Worm (Caenorhabditis elegans) whole organism, young adult: ENCODE results near the gene C04C3.9.

ENCODE experiments used
- B0336.3 ChIP-seq: fragments of 200-800 bp; sonication (Bioruptor generic); IDR thresholded peaks from 2 replicates; pipeline ENCODE4 v1.3.6; 2022; ENCODE audit warnings: missing genetic modification characterization, missing compliant biosample characterization
- F49E8.2 ChIP-seq: sonication (generic microtip); optimal IDR thresholded peaks from 3 replicates; lab custom pipeline; 2017; ENCODE audit warnings: missing genetic modification characterization, mild to moderate bottlenecking, missing compliant biosample characterization, antibody characterized with exemption, moderate library complexity; ENCODE audit not compliant: insufficient read depth
- athp-1 ChIP-seq: sonication (generic microtip); optimal IDR thresholded peaks from 2 replicates; lab custom pipeline; 2017; ENCODE audit warnings: mild to moderate bottlenecking, missing genetic modification characterization, missing compliant biosample characterization
- cebp-1 ChIP-seq, 2 experiments: fragments of 200-800 bp in 1 of 2; sonication (Bioruptor generic) in 1 of 2; sonication (generic microtip) in 1 of 2; IDR thresholded peaks in 1 of 2; optimal IDR thresholded peaks in 1 of 2; 2 replicates each; pipeline versions ENCODE4 v1.3.6 to Lab custom; 2017 to 2022; ENCODE audit warnings: missing compliant biosample characterization in 2 of 2, missing genetic modification characterization in 2 of 2, mild to moderate bottlenecking in 1 of 2, missing genetic modification reagents in 1 of 2, moderate library complexity in 1 of 2
- ceh-40 ChIP-seq: fragments of 200-800 bp; sonication (Bioruptor generic); IDR thresholded peaks from 2 replicates; pipeline ENCODE4 v1.3.6; 2022; ENCODE audit warnings: missing genetic modification characterization, missing compliant biosample characterization
- lsy-27 ChIP-seq: sonication (generic microtip); optimal IDR thresholded peaks from 2 replicates; lab custom pipeline; 2017; ENCODE audit warnings: missing genetic modification characterization, mild to moderate bottlenecking, missing compliant biosample characterization, antibody characterized with exemption, missing genotype, borderline replicate concordance; ENCODE audit not compliant: insufficient read depth
- mcd-1 ChIP-seq: fragments of 200-800 bp; sonication (Bioruptor generic); IDR thresholded peaks from 2 replicates; pipeline ENCODE4 v1.3.6; 2022; ENCODE audit warnings: missing genetic modification reagents, missing genetic modification characterization, missing compliant biosample characterization
- ztf-26 ChIP-seq: sonication (generic microtip); optimal IDR thresholded peaks from 2 replicates; lab custom pipeline; 2017; ENCODE audit warnings: missing genetic modification characterization, missing compliant biosample characterization

C04C3.9 gene

ce11 chrIV:3382338-3382907 is 45.9 kb downstream of the C04C3.9 start, which contains the start of gene B0546.3 (continued):
- TF ChIP-seq lsy-27 (tag; lab: Kevin White, UChicago) (no peak), ceh-40 (no peak), B0336.3 (0 out of 2 replicates have a peak, but pooled peaks have one; percentile 29), ztf-26 (tag; lab: Kevin White, UChicago) (peak; percentile 63), F49E8.2 (tag; lab: Kevin White, UChicago) (no peak)

DNA sequence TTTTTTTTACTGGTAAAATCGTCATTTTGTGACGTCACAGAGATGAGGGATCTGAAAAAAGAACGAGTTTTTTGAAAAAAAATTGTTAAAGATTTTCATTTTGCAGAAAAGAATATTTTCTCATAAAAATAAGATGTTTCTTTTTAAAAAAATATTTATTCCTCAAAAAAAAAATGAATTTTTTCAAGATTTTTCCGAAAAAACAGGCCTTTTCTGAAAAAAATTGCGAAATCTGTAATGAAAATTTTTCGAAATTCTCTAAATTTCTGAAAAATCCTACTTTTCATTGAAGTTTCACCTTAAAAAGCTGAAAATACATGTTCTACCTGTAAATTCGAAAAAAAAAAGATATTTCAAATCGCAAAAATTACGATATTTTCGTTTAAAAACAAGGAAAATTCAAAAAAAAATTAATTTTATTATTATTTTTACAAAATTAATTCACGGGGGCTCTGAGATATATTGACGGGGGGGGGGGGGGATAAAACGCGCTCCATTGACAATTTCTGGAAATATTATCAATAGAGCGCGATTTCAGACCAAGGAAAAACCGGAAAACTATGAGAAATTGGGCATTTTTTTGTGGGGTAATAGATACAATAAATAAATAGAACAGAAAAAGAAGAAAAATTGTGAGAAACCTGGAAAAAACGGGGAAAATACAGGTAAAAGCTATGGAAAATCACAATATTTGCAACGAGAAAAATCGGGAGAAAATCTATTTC is 50.1 kb downstream of the C04C3.9 start, which contains the start of gene otub-4:
Gene otub-4 (minus strand): TSS at position 51 of the 725 bp plus-strand sequence.
- TF ChIP-seq athp-1 (tag; lab: Kevin White, UChicago), result no peak
- TF ChIP-seq cebp-1 (GFP tag; IDR thresholded peaks at IDR 0.05; lab: Robert Waterston, UW), result no peak
- peak; percentile 24 for TF ChIP-seq cebp-1 (tag; optimal IDR thresholded peaks at IDR 0.05; lab: Kevin White, UChicago)
- peak; percentile 58; the same call in 1 of the 2 replicates for TF ChIP-seq mcd-1 (GFP tag; lab: Robert Waterston, UW)
